Worm (Caenorhabditis elegans) whole organism, mixed stage, embryonic: ENCODE results near the gene pfd-2.

ENCODE experiments used
- blmp-1 ChIP-seq: fragments of 150-350 bp; optimal IDR thresholded peaks from 2 replicates; lab custom pipeline; 2014; ENCODE audit warnings: missing biosample characterization, missing genetic modification characterization
- ces-1 ChIP-seq: fragments of 150-350 bp; optimal IDR thresholded peaks from 2 replicates; lab custom pipeline; 2014; ENCODE audit warnings: missing biosample characterization, missing genetic modification reagents, missing genetic modification characterization
- drap-1 ChIP-seq: fragments of 200-800 bp; sonication (Bioruptor generic); optimal IDR thresholded peaks from 3 replicates; lab custom pipeline; 2018; ENCODE audit warnings: mild to moderate bottlenecking, missing genetic modification characterization, missing compliant biosample characterization
- elt-3 ChIP-seq: fragments of 150-350 bp; optimal IDR thresholded peaks from 2 replicates; lab custom pipeline; 2014; ENCODE audit warnings: missing biosample characterization, missing genetic modification characterization
- hlh-1 ChIP-seq: fragments of 150-350 bp; optimal IDR thresholded peaks from 2 replicates; lab custom pipeline; 2014; ENCODE audit warnings: missing biosample characterization, missing genetic modification reagents, missing genetic modification characterization

- no peak for TF ChIP-seq drap-1 (GFP tag; lab: Kevin White, UChicago)
- no peak for TF ChIP-seq blmp-1 (tag; lab: Kevin White, UChicago)
- no peak for TF ChIP-seq elt-3 (tag; lab: Kevin White, UChicago)
- TF ChIP-seq hlh-1 (tag; lab: Kevin White, UChicago), result no peak
- no peak for TF ChIP-seq ces-1 (GFP tag; lab: Kevin White, UChicago)
Measured at ce11 chrII:4370842-4371241, 44.3 kb downstream of the pfd-2 start.
